Worm (Caenorhabditis elegans): ENCODE results near the gene H04M03.12.

Gene H04M03.12

DNA sequence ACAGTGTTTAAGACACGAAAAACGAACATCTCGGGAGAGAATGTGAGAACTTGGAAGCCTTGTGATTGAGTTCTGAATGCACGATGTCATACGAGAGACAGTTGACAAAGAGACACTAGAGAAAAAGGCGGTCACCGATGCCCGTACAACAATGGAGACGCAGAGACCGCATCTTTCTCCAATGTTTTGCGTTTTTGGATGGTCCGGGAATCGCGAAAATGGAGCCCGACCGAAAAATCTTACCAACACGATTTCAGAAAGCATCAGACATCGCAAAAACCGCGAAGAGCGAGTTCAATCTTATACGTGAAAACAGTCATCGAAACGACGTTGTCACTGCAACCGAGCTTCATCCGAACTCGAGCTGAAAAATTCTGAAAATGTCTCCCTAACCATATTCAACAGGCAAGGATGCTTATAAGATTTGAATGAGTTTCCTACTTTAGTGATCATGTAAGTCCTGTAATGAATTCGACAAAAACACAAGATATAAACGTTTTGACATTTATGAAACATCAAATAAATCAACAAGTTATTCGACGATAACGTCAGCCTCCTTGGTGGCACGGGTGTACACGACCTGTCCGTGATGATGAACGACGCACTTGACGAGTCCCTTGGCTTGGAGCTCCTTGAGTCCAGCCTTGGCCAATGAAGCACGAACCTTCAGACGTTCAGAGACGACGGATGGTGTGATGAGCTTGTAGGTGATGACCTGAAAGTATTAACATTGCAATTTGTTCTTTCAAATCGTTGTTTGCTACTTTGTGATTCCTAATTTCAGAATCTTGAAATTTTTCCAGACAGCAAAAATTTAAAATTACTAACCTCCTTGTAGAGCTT, 43.7 kb upstream of the H04M03.12 start, which contains the start of gene inx-7:
Gene inx-7 (minus strand): TSS at position 37 of the 843 bp plus-strand sequence.
- no peak for TF ChIP-seq nhr-12 (tag; optimal IDR thresholded peaks at IDR 0.05)
- peak in 1 of 2 experiments; percentile 6 for TF ChIP-seq lsy-2 (tag; optimal IDR thresholded peaks at IDR 0.05)
- TF ChIP-seq ZK546.5 (tag; optimal IDR thresholded peaks at IDR 0.05), result no peak
- TF ChIP-seq Y55F3AM.14 (GFP tag; optimal IDR thresholded peaks at IDR 0.05), result no peak
- TF ChIP-seq unc-62 (GFP tag; optimal IDR thresholded peaks at IDR 0.05), result no peak
- TF ChIP-seq snpc-4 (tag; optimal IDR thresholded peaks at IDR 0.05), result no peak
- TF ChIP-seq nhr-129 (tag; optimal IDR thresholded peaks at IDR 0.05), result peak; percentile 34
- no peak for TF ChIP-seq crh-2 (tag; optimal IDR thresholded peaks at IDR 0.05)
- TF ChIP-seq C34F6.9 (tag; optimal IDR thresholded peaks at IDR 0.05), result peak; percentile 26
- TF ChIP-seq alr-1 (tag; optimal IDR thresholded peaks at IDR 0.05), result no peak
- no peak for TF ChIP-seq fos-1 (tag; optimal IDR thresholded peaks at IDR 0.05)
- TF ChIP-seq mab-5 (tag; optimal IDR thresholded peaks at IDR 0.05), result no peak

ce11 chrIV:5945455-5945854, 42.3 kb upstream of the H04M03.12 start:
- no peak for TF ChIP-seq F13H6.1 (tag; optimal IDR thresholded peaks at IDR 0.05)
- TF ChIP-seq ama-1 (optimal IDR thresholded peaks at IDR 0.05), result no peak
- no peak for TF ChIP-seq alr-1 (tag; optimal IDR thresholded peaks at IDR 0.05)
- no peak for TF ChIP-seq nhr-12 (tag; optimal IDR thresholded peaks at IDR 0.05)
- no peak for TF ChIP-seq Y55F3AM.14 (GFP tag; optimal IDR thresholded peaks at IDR 0.05)

DNA sequence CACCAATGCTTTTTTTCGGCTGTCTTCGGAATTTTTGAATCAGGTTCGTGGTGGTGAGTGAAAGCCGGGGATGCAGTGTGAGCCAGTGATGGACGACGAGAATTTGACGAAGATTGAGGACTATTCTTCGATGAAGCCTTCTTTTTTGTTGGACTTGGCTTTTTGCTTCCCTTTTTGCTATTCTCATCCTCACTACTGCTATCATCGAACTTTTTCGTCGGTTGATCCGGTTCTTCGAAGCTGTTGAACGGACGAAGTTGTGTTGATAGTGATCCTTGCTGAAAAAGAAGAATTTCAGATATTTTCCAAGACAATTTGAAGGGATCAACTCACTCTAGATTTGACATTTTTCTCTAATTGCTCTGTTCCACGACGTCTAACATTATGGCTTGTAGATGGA, 41.0 kb upstream of the H04M03.12 start:
- no peak for TF ChIP-seq Y55F3AM.14 (GFP tag; optimal IDR thresholded peaks at IDR 0.05)
- TF ChIP-seq snpc-4 (tag; optimal IDR thresholded peaks at IDR 0.05), result no peak
- no peak for TF ChIP-seq fos-1 (tag; optimal IDR thresholded peaks at IDR 0.05)
- TF ChIP-seq ztf-1 (GFP tag; conservative IDR thresholded peaks at IDR 0.05), result no peak
- no peak for TF ChIP-seq lin-13 (GFP tag; optimal IDR thresholded peaks at IDR 0.05)
- no peak for TF ChIP-seq elt-1 (tag; optimal IDR thresholded peaks at IDR 0.05)
- no peak for TF ChIP-seq peb-1 (tag; optimal IDR thresholded peaks at IDR 0.05)
- TF ChIP-seq ZK546.5 (tag; optimal IDR thresholded peaks at IDR 0.05), result no peak
- TF ChIP-seq C34F6.9 (tag; optimal IDR thresholded peaks at IDR 0.05), result no peak
- no peak for TF ChIP-seq lsy-2 (tag; optimal IDR thresholded peaks at IDR 0.05)
- TF ChIP-seq unc-39 (tag; optimal IDR thresholded peaks at IDR 0.05), result no peak

- TF ChIP-seq crh-2 (tag; optimal IDR thresholded peaks at IDR 0.05) (no peak), ceh-16 (tag; optimal IDR thresholded peaks at IDR 0.05) (no peak), zag-1 (tag; optimal IDR thresholded peaks at IDR 0.05) (no peak), C34F6.9 (tag; optimal IDR thresholded peaks at IDR 0.05) (peak; percentile 30), nhr-11 (tag; optimal IDR thresholded peaks at IDR 0.05) (no peak), gmeb-1 (tag; optimal IDR thresholded peaks at IDR 0.05) (no peak), R02D3.7 (tag; optimal IDR thresholded peaks at IDR 0.05) (no peak), skn-1 (tag; optimal IDR thresholded peaks at IDR 0.05) (no peak), fos-1 (tag; optimal IDR thresholded peaks at IDR 0.05) (no peak), nhr-6 (tag; optimal IDR thresholded peaks at IDR 0.05) (no peak), lsy-2 (tag; optimal IDR thresholded peaks at IDR 0.05) (peak in 1 of 2 experiments; percentile 14), nhr-21 (tag; optimal IDR thresholded peaks at IDR 0.05) (no peak), snpc-4 (tag; optimal IDR thresholded peaks at IDR 0.05) (no peak), egl-27 (tag; optimal IDR thresholded peaks at IDR 0.05) (no peak), ama-1 (optimal IDR thresholded peaks at IDR 0.05) (no peak)
Observed at ce11 chrIV:5941236-5941976, 38.3 kb upstream of the H04M03.12 start, which contains the start of gene pfkb-1.2. Gene pfkb-1.2 (plus strand): TSS chrIV:5941926.

DNA sequence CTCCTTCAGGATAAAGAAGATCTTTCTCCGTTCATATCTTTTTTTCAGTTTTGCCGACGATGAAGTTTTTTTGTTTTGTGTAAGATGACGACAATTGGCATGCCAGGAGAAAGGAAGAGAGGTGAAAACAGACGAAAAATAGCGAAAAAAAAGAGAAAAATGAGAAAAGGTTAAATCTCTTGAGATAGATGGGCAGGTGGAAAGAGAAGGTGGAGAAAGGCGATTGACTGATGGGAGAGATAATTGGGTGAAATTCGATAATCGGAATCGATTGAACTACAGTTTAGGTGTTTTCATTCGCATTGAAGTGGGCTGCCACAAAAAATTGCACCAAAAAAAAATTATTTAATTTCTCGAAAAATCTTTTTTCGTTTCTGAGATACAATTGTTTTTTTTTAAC, 37.5 kb upstream of the H04M03.12 start:
- TF ChIP-seq lsy-2 (tag; optimal IDR thresholded peaks at IDR 0.05) (peak in 1 of 2 experiments; percentile 20), sma-9 (GFP tag; optimal IDR thresholded peaks at IDR 0.05) (peak; percentile 2), sma-9 (tag; optimal IDR thresholded peaks at IDR 0.05) (no peak), ztf-4 (tag; optimal IDR thresholded peaks at IDR 0.05) (no peak), nhr-25 (tag; optimal IDR thresholded peaks at IDR 0.05) (peak; percentile 23), nhr-129 (tag; optimal IDR thresholded peaks at IDR 0.05) (peak; percentile 50), ztf-1 (GFP tag; conservative IDR thresholded peaks at IDR 0.05) (no peak), blmp-1 (tag; optimal IDR thresholded peaks at IDR 0.05; ENCODE audit: insufficient read depth) (peak; percentile 90), F13H6.1 (tag; optimal IDR thresholded peaks at IDR 0.05) (peak; percentile 42)

Measured in whole organism, L2 larva.